Worm (Caenorhabditis elegans) whole organism, L1 larva: Measurements from ENCODE around the gene fipr-5.

Experiments
- C16A3.4 ChIP-seq: fragments of 150-350 bp; optimal IDR thresholded peaks from 2 replicates; lab custom pipeline; 2014; ENCODE audit warnings: missing biosample characterization, missing genetic modification characterization
- Y116A8C.19 ChIP-seq: sonication (generic microtip); optimal IDR thresholded peaks from 2 replicates; lab custom pipeline; 2016; ENCODE audit warnings: missing compliant biosample characterization, missing genetic modification characterization, borderline replicate concordance
- aha-1 ChIP-seq: fragments of 150-350 bp; optimal IDR thresholded peaks from 2 replicates; lab custom pipeline; 2014; ENCODE audit warnings: missing biosample characterization, missing genetic modification characterization
- aly-2 ChIP-seq: fragments of 150-350 bp; optimal IDR thresholded peaks from 2 replicates; lab custom pipeline; 2014; ENCODE audit warnings: missing biosample characterization, missing genetic modification characterization
- blmp-1 ChIP-seq: fragments of 150-350 bp; optimal IDR thresholded peaks from 2 replicates; lab custom pipeline; 2014; ENCODE audit warnings: missing biosample characterization, missing genetic modification characterization
- ceh-8 ChIP-seq: fragments of 200-800 bp; sonication (Bioruptor generic); optimal IDR thresholded peaks from 2 replicates; lab custom pipeline; 2018; ENCODE audit warnings: mild to moderate bottlenecking, missing genetic modification characterization, moderate library complexity, missing compliant biosample characterization
- ceh-82 ChIP-seq, 3 experiments: fragments of 150-350 bp in 1 of 3; sonication (generic microtip) in 2 of 3; optimal IDR thresholded peaks; 2 replicates each; lab custom pipeline; 2014 to 2017; ENCODE audit warnings: missing biosample characterization in 3 of 3, missing genetic modification characterization in 3 of 3
- ceh-90 ChIP-seq: sonication (generic microtip); optimal IDR thresholded peaks from 2 replicates; lab custom pipeline; 2016; ENCODE audit warnings: missing genetic modification characterization, missing compliant biosample characterization
- ces-1 ChIP-seq: fragments of 150-350 bp; optimal IDR thresholded peaks from 2 replicates; lab custom pipeline; 2014; ENCODE audit warnings: missing biosample characterization, missing genetic modification reagents, missing genetic modification characterization
- dpl-1 ChIP-seq, 3 experiments: fragments of 150-350 bp in 2 of 3; sonication (generic microtip) in 1 of 3; optimal IDR thresholded peaks; 2 replicates each; lab custom pipeline; 2014 to 2017; ENCODE audit warnings: missing biosample characterization in 3 of 3, missing genetic modification characterization in 3 of 3, missing genetic modification reagents in 3 of 3
- dsc-1 ChIP-seq: sonication (generic microtip); optimal IDR thresholded peaks from 2 replicates; lab custom pipeline; 2016; ENCODE audit warnings: mild to moderate bottlenecking, missing genetic modification characterization, missing compliant biosample characterization
- efl-1 ChIP-seq, 4 experiments: fragments of 150-350 bp; optimal IDR thresholded peaks in 3 of 4; peaks in 1 of 4; 1 replicate in 1 of 4; 2 replicates in 3 of 4; lab custom pipeline; 2014; ENCODE audit warnings: missing biosample characterization in 2 of 4, missing genetic modification characterization in 2 of 4, missing genetic modification reagents in 2 of 4
- efl-3 ChIP-seq: fragments of 200-800 bp; sonication (Bioruptor generic); optimal IDR thresholded peaks from 2 replicates; lab custom pipeline; 2018; ENCODE audit warnings: mild to moderate bottlenecking, missing genetic modification characterization, missing compliant biosample characterization
- elt-3 ChIP-seq, 6 experiments: fragments of 150-350 bp in 1 of 6; sonication (generic microtip); optimal IDR thresholded peaks; 2 replicates each; lab custom pipeline; 2017 to 2018; ENCODE audit warnings: missing biosample characterization in 6 of 6, missing genetic modification characterization in 6 of 6, inconsistent platforms in 1 of 6
- fkh-10 ChIP-seq: sonication (generic microtip); optimal IDR thresholded peaks from 2 replicates; lab custom pipeline; 2017; ENCODE audit warnings: missing biosample characterization, missing genetic modification reagents, missing genetic modification characterization
- fkh-4 ChIP-seq: sonication (generic microtip); optimal IDR thresholded peaks from 2 replicates; lab custom pipeline; 2016; ENCODE audit warnings: missing compliant biosample characterization, missing genetic modification characterization, borderline replicate concordance
- fkh-8 ChIP-seq: sonication (generic microtip); optimal IDR thresholded peaks from 2 replicates; lab custom pipeline; 2016; ENCODE audit warnings: mild to moderate bottlenecking, missing genetic modification characterization, missing compliant biosample characterization
- fos-1 ChIP-seq: fragments of 150-350 bp; optimal IDR thresholded peaks from 2 replicates; lab custom pipeline; 2014; ENCODE audit warnings: missing biosample characterization, missing genetic modification characterization
- grh-1 ChIP-seq: fragments of 200-800 bp; sonication (Bioruptor generic); IDR thresholded peaks from 2 replicates; pipeline ENCODE4 v1.3.6; 2022; ENCODE audit warnings: missing genetic modification reagents, missing genetic modification characterization, missing compliant biosample characterization
- hlh-4 ChIP-seq: sonication (generic microtip); optimal IDR thresholded peaks from 2 replicates; lab custom pipeline; 2016; ENCODE audit warnings: mild to moderate bottlenecking, missing genetic modification characterization, missing compliant biosample characterization
- hpl-2 ChIP-seq: fragments of 150-350 bp; optimal IDR thresholded peaks from 2 replicates; lab custom pipeline; 2014; ENCODE audit warnings: missing biosample characterization, missing genetic modification reagents, missing genetic modification characterization
- irx-1 ChIP-seq: sonication (generic microtip); optimal IDR thresholded peaks from 2 replicates; lab custom pipeline; 2016; ENCODE audit warnings: missing genetic modification characterization, missing compliant biosample characterization
- lin-13 ChIP-seq: fragments of 150-350 bp; optimal IDR thresholded peaks from 2 replicates; lab custom pipeline; 2014; ENCODE audit warnings: missing biosample characterization, missing genetic modification reagents, missing genetic modification characterization
- lin-14 ChIP-seq: fragments of 200-800 bp; sonication (Bioruptor generic); optimal IDR thresholded peaks from 2 replicates; lab custom pipeline; 2018; ENCODE audit warnings: mild to moderate bottlenecking, missing genetic modification characterization, moderate library complexity, missing compliant biosample characterization
- lin-35 ChIP-seq, 2 experiments: fragments of 150-350 bp; optimal IDR thresholded peaks; 2 replicates each; lab custom pipeline; 2014; ENCODE audit warnings: missing biosample characterization in 2 of 2, missing genetic modification characterization in 2 of 2, missing genetic modification reagents in 2 of 2
- lir-3 ChIP-seq: sonication (generic microtip); optimal IDR thresholded peaks from 2 replicates; lab custom pipeline; 2016; ENCODE audit warnings: mild to moderate bottlenecking, missing genetic modification characterization, moderate library complexity, missing compliant biosample characterization; ENCODE audit not compliant: poor library complexity
- lsy-2 ChIP-seq, 2 experiments: fragments of 150-350 bp; optimal IDR thresholded peaks; 2 replicates each; lab custom pipeline; 2014; ENCODE audit warnings: missing biosample characterization in 2 of 2, missing genetic modification characterization in 2 of 2
- mab-9 ChIP-seq: fragments of 200-800 bp; sonication (Bioruptor generic); IDR thresholded peaks from 2 replicates; pipeline ENCODE4 v1.3.6; 2022; ENCODE audit warnings: missing genetic modification reagents, missing genetic modification characterization, missing compliant biosample characterization
- mdl-1 ChIP-seq, 2 experiments: fragments of 150-350 bp; optimal IDR thresholded peaks; 2 replicates each; lab custom pipeline; 2014 to 2017; ENCODE audit warnings: missing biosample characterization in 2 of 2, missing genetic modification characterization in 2 of 2, inconsistent platforms in 1 of 2
- mef-2 ChIP-seq: fragments of 150-350 bp; optimal IDR thresholded peaks from 2 replicates; lab custom pipeline; 2014; ENCODE audit warnings: missing biosample characterization, missing genetic modification characterization
- nhr-11 ChIP-seq: fragments of 150-350 bp; optimal IDR thresholded peaks from 2 replicates; lab custom pipeline; 2014; ENCODE audit warnings: missing biosample characterization, missing genetic modification characterization
- nhr-12 ChIP-seq: sonication (generic microtip); optimal IDR thresholded peaks from 2 replicates; lab custom pipeline; 2017; ENCODE audit warnings: missing biosample characterization, missing genetic modification characterization
- nhr-19 ChIP-seq: fragments of 200-800 bp; sonication (Bioruptor generic); conservative IDR thresholded peaks from 2 replicates; pipeline ENCODE4 v1.3.6; 2022; ENCODE audit warnings: missing genetic modification characterization, missing compliant biosample characterization
- nhr-237 ChIP-seq: fragments of 150-350 bp; optimal IDR thresholded peaks from 2 replicates; lab custom pipeline; 2014; ENCODE audit warnings: missing biosample characterization, missing genetic modification characterization
- nhr-28 ChIP-seq: fragments of 150-350 bp; optimal IDR thresholded peaks from 2 replicates; lab custom pipeline; 2014; ENCODE audit warnings: missing biosample characterization, missing genetic modification characterization
- nhr-47 ChIP-seq: sonication (generic microtip); optimal IDR thresholded peaks from 2 replicates; lab custom pipeline; 2016; ENCODE audit warnings: mild to moderate bottlenecking, missing genetic modification characterization, moderate library complexity, missing compliant biosample characterization
- nhr-71 ChIP-seq: sonication (generic microtip); optimal IDR thresholded peaks from 2 replicates; lab custom pipeline; 2016; ENCODE audit warnings: mild to moderate bottlenecking, missing genetic modification characterization, moderate library complexity, missing compliant biosample characterization
- pax-3 ChIP-seq: fragments of 200-800 bp; sonication (Bioruptor generic); optimal IDR thresholded peaks from 2 replicates; lab custom pipeline; 2018; ENCODE audit warnings: mild to moderate bottlenecking, missing genetic modification characterization, moderate library complexity, missing compliant biosample characterization
- rnt-1 ChIP-seq: sonication (generic microtip); optimal IDR thresholded peaks from 2 replicates; lab custom pipeline; 2016; ENCODE audit warnings: mild to moderate bottlenecking, missing genetic modification characterization, moderate library complexity, missing compliant biosample characterization
- snu-23 ChIP-seq: sonication (generic microtip); optimal IDR thresholded peaks from 2 replicates; lab custom pipeline; 2016; ENCODE audit warnings: missing genetic modification characterization, missing compliant biosample characterization
- sup-37 ChIP-seq: fragments of 200-800 bp; sonication (Bioruptor generic); optimal IDR thresholded peaks from 2 replicates; lab custom pipeline; 2018; ENCODE audit warnings: mild to moderate bottlenecking, missing genetic modification characterization, missing compliant biosample characterization
- swsn-7 ChIP-seq: sonication (generic microtip); optimal IDR thresholded peaks from 2 replicates; lab custom pipeline; 2016; ENCODE audit warnings: missing genetic modification characterization, missing compliant biosample characterization
- unc-30 ChIP-seq: sonication (generic microtip); optimal IDR thresholded peaks from 2 replicates; lab custom pipeline; 2017; ENCODE audit warnings: missing biosample characterization, missing genetic modification characterization
- unc-86 ChIP-seq: sonication (generic microtip); optimal IDR thresholded peaks from 2 replicates; lab custom pipeline; 2016; ENCODE audit warnings: missing genetic modification characterization, missing compliant biosample characterization
- xbp-1 ChIP-seq: sonication (generic microtip); optimal IDR thresholded peaks from 2 replicates; lab custom pipeline; 2016; ENCODE audit warnings: missing genetic modification characterization, missing compliant biosample characterization
- zag-1 ChIP-seq: fragments of 150-350 bp; optimal IDR thresholded peaks from 2 replicates; lab custom pipeline; 2014; ENCODE audit warnings: missing biosample characterization, missing genetic modification characterization

Gene fipr-5

DNA sequence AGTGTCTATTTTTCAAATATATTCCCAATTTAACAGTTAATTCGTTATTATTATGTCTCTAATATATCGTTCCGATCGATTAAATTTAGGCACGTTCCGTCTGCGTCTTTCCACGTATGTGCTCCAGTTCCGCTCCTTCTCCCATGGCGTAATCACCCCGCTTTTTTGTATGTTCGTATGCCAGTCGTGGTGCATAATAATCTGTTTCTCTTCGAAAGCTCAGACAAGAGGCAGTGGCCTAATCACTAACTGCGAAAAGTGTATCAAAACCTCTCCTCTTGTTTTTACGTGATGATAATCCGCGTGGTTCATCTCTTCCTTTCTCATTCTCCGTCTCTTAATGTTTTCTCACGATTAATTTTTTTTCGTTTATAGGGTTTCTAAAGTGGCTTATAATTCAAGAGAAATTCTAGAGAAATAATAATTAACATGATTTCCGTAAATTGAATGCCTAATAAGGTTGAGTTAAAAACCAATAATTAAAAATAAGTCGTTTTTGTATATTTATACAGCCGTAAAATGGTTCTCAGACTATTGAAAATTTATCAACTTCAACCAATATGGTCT lies 26.5 kb upstream of the fipr-5 start:
- TF ChIP-seq unc-86 (tag; lab: Kevin White, UChicago): no peak
- no peak for TF ChIP-seq zag-1 (tag; lab: Kevin White, UChicago)
- peak; percentile 58 for TF ChIP-seq lin-14 (GFP tag; lab: Kevin White, UChicago)
- TF ChIP-seq mef-2 (tag; lab: Kevin White, UChicago): no peak
- peak; percentile 17 for TF ChIP-seq pax-3
- TF ChIP-seq fkh-10: no peak
- peak; percentile 69 for TF ChIP-seq dsc-1 (tag; lab: Kevin White, UChicago)
- TF ChIP-seq lin-35 (GFP tag; optimal IDR thresholded peaks at IDR 0.05; lab: Kevin White, UChicago): no peak
- no peak for TF ChIP-seq aha-1
- TF ChIP-seq nhr-47 (tag; lab: Kevin White, UChicago): peak; percentile 31
- TF ChIP-seq nhr-71 (tag; lab: Kevin White, UChicago): peak; percentile 18
- peak; percentile 46 for TF ChIP-seq fkh-8 (tag; lab: Kevin White, UChicago)
- TF ChIP-seq ceh-8: peak; percentile 58
- TF ChIP-seq hlh-4 (tag; lab: Kevin White, UChicago): no peak

DNA sequence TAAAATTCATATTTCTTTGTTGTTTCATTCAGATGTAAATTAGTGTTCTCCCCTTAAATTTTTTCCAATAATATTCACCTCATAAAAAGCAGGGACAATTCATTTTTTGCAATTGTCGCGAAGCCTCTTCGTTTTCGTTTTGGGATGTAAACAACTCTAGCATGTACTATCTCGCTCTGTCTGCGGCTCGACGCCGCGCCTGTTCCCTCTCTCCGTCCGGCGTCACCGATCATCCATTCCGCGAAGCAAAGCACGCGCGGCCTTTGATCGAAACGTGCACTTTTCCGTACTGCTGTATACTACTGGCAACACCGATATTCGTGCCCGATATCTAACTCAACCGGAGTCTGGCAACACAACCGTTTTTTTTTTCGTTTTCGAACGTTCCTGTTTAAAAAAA lies 25.8 kb upstream of the fipr-5 start:
- TF ChIP-seq rnt-1: peak; percentile 37
- no peak for TF ChIP-seq ceh-8
- TF ChIP-seq sup-37 (GFP tag; lab: Kevin White, UChicago): no peak
- TF ChIP-seq xbp-1 (tag; lab: Kevin White, UChicago): no peak
- TF ChIP-seq unc-30 (tag; lab: Kevin White, UChicago): no peak
- no peak for TF ChIP-seq lin-13 (GFP tag; lab: Kevin White, UChicago)
- no peak for TF ChIP-seq elt-3 (tag; optimal IDR thresholded peaks at IDR 0.05; lab: Kevin White, UChicago)
- TF ChIP-seq hpl-2 (GFP tag; lab: Kevin White, UChicago): no peak
- TF ChIP-seq nhr-19 (GFP tag; lab: Robert Waterston, UW): peak; percentile 38
- TF ChIP-seq mdl-1 (tag; optimal IDR thresholded peaks at IDR 0.05; lab: Kevin White, UChicago): peak in 1 of 2 experiments; percentile 17
- no peak for TF ChIP-seq nhr-28 (tag; lab: Kevin White, UChicago)
- no peak for TF ChIP-seq efl-3 (GFP tag; lab: Kevin White, UChicago)
- no peak for TF ChIP-seq aly-2 (tag; lab: Kevin White, UChicago)
- peak; percentile 22 for TF ChIP-seq lin-14 (GFP tag; lab: Kevin White, UChicago)
- TF ChIP-seq blmp-1 (tag; lab: Kevin White, UChicago): peak; percentile 8
- no peak for TF ChIP-seq nhr-237 (tag; lab: Kevin White, UChicago)

DNA sequence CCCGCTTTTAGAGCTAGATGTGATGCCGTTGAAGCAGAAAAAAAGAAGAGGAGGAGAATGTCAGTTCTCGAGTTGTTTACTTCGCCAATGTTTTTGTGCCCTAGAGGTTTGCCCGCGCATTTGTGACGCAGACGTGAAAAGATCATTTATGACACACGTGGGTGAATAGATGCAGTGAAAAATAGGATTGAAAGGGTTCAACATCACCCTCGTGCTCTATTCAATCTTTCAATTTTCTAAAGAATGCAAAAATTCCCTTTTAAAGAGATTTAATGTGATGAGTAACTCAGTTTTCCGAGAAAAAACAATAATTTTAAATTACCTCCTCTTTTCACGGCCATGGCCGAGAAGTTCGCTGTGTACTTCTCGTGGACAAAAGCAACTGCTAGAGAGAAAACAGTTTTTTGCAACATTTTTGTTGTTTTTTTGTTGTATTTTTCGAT lies 25.2 kb upstream of the fipr-5 start:
- TF ChIP-seq nhr-71 (tag; lab: Kevin White, UChicago) (peak; percentile 84), ceh-82 (tag; optimal IDR thresholded peaks at IDR 0.05; lab: Kevin White, UChicago) (peak in 2 of 3 experiments; percentile 20 to 26), lsy-2 (tag; optimal IDR thresholded peaks at IDR 0.05; lab: Kevin White, UChicago) (peak; percentile 53 to 57), ceh-90 (tag; lab: Kevin White, UChicago) (peak; percentile 31), pax-3 (peak; percentile 75), mab-9 (GFP tag; lab: Robert Waterston, UW) (0 out of 2 replicates have a peak, but pooled peaks have one; percentile 51), dsc-1 (tag; lab: Kevin White, UChicago) (peak; percentile 91), nhr-28 (tag; lab: Kevin White, UChicago) (no peak), nhr-47 (tag; lab: Kevin White, UChicago) (peak; percentile 78), ces-1 (GFP tag; lab: Kevin White, UChicago) (no peak), lin-35 (GFP tag; optimal IDR thresholded peaks at IDR 0.05; lab: Kevin White, UChicago) (peak; percentile 55 to 66), snu-23 (GFP tag; lab: Kevin White, UChicago) (peak; percentile 51), lir-3 (tag; lab: Kevin White, UChicago) (peak; percentile 21), nhr-11 (tag; lab: Kevin White, UChicago) (peak; percentile 31), efl-1 (optimal IDR thresholded peaks at IDR 0.05; lab: Kevin White, UChicago) (peak; percentile 35 to 53), efl-1 (GFP tag; optimal IDR thresholded peaks at IDR 0.05 in 1 of 2; lab: Kevin White, UChicago) (peak; percentile 42 to 79), fkh-4 (peak; percentile 55), dpl-1 (GFP tag; optimal IDR thresholded peaks at IDR 0.05; lab: Kevin White, UChicago) (peak; percentile 34 to 65 (median 44)), mef-2 (tag; lab: Kevin White, UChicago) (no peak), sup-37 (GFP tag; lab: Kevin White, UChicago) (no peak), C16A3.4 (tag; lab: Kevin White, UChicago) (peak; percentile 56), irx-1 (tag; lab: Kevin White, UChicago) (peak; percentile 20), fkh-10 (peak; percentile 16), fos-1 (peak; percentile 56), hpl-2 (GFP tag; lab: Kevin White, UChicago) (no peak), grh-1 (no peak), Y116A8C.19 (tag; lab: Kevin White, UChicago) (no peak), swsn-7 (peak; percentile 42), ceh-8 (peak; percentile 28), nhr-12 (no peak)
